Fruit fly (Drosophila melanogaster): ENCODE measurements around the gene CG13992.
A peak's percentile ranks its signal among the peaks of the same experiment; 100 is the strongest.

The CG13992 gene

DNA sequence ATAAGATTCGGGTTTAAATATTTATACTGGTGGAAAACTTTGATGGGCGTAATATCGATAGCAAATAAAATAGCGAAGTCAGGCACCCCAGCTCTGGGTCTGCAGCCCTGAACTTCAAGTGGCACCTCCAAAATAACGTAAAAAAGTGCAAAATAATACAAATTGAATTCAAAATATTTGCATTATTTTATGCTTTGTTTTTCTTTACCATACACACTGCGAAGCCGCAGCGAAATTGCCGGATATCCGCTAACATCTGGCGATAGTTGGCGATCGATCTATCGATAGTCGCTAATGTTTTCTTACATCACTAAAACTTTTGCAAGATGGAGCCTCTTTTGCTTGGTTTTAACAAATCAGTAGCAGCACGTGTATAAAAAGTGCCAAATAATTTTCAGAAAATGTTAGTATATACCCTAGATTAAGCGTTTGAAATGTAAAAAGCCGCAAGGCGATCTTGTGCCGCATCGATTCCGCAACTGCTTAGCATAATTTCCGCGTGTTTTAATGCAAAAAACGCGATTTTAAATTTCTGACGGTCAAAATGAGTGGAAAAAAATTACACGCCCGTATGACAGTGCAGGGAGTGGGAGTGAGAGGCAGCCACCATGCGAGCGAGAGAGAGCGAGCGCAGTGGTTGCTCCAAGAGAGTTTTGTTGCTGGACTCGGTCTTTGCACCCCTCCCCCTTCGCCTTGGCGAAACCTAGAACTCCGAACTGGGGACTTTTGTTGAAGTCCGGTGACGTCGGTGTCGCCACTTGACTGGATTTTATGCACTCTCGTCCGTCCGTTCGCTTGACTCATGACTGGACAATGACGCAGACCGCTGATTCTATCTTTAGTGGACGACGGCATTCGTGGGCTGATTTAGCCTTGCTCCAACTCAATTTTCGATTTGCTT is 14.1 kb upstream of the CG13992 start, which contains the start of gene eIF4A (continued):
- peak; percentile 36 for TF ChIP-seq HmgD (GFP tag; optimal IDR thresholded peaks at IDR 0.05)
- no peak for TF ChIP-seq CG15479 (GFP tag; optimal IDR thresholded peaks at IDR 0.05)
- TF ChIP-seq ci (GFP tag; IDR thresholded peaks at IDR 0.05), result no peak
- peak; percentile 20 for TF ChIP-seq CG13624 (GFP tag; optimal IDR thresholded peaks at IDR 0.05)
- TF ChIP-seq CG30403 (GFP tag; optimal IDR thresholded peaks at IDR 0.05), result peak; percentile 1
- TF ChIP-seq cwo (GFP tag; optimal IDR thresholded peaks at IDR 0.05), result peak; percentile 89
- no peak for TF ChIP-seq chinmo (GFP tag; IDR thresholded peaks at IDR 0.05; ENCODE audit: partially characterized antibody)
- no peak for TF ChIP-seq CG4360 (GFP tag; IDR thresholded peaks at IDR 0.05)
- TF ChIP-seq Myb (GFP tag; optimal IDR thresholded peaks at IDR 0.05), result peak; percentile 19
- TF ChIP-seq CG32767 (GFP tag; IDR thresholded peaks at IDR 0.05), result no peak
- TF ChIP-seq Abd-B (GFP tag; optimal IDR thresholded peaks at IDR 0.05), result peak; percentile 57
- peak; percentile 19 for TF ChIP-seq schlank (tag; optimal IDR thresholded peaks at IDR 0.05)
- 0 out of 2 replicates have a peak, but pooled peaks have one; percentile 43 for TF ChIP-seq CG6272 (GFP tag; IDR thresholded peaks at IDR 0.05)
- peak; percentile 13 for TF ChIP-seq CG11504 (tag; optimal IDR thresholded peaks at IDR 0.05)
- TF ChIP-seq scrt (GFP tag; optimal IDR thresholded peaks at IDR 0.05), result no peak
- TF ChIP-seq stc (GFP tag; IDR thresholded peaks at IDR 0.05), result no peak
- TF ChIP-seq CG15696 (tag; optimal IDR thresholded peaks at IDR 0.05), result peak; percentile 12
- TF ChIP-seq Sox100B (GFP tag; optimal IDR thresholded peaks at IDR 0.05), result no peak
- no peak for TF ChIP-seq CG5953 (GFP tag; IDR thresholded peaks at IDR 0.05)
- no peak for TF ChIP-seq tio (GFP tag; optimal IDR thresholded peaks at IDR 0.05)
- no peak for TF ChIP-seq pum (GFP tag; optimal IDR thresholded peaks at IDR 0.05)
- no peak for TF ChIP-seq croc (GFP tag; conservative IDR thresholded peaks at IDR 0.05)
- TF ChIP-seq Doc3 (GFP tag; IDR thresholded peaks at IDR 0.05; ENCODE audit: partially characterized antibody), result no peak
- TF ChIP-seq sens (GFP tag), result peak; percentile 84
- no peak for TF ChIP-seq H2.0 (GFP tag; IDR thresholded peaks at IDR 0.05)
- TF ChIP-seq Lpt (GFP tag; optimal IDR thresholded peaks at IDR 0.05), result no peak
- no peak for TF ChIP-seq CG31441 (GFP tag; IDR thresholded peaks at IDR 0.05)
- no peak for TF ChIP-seq pfk (GFP tag; optimal IDR thresholded peaks at IDR 0.05)
- TF ChIP-seq BEAF-32 (GFP tag; optimal IDR thresholded peaks at IDR 0.05), result peak; percentile 96
- no peak for TF ChIP-seq CG17912 (GFP tag; optimal IDR thresholded peaks at IDR 0.05)
- peak; percentile 55 for TF ChIP-seq CG2712 (tag; optimal IDR thresholded peaks at IDR 0.05)
- TF ChIP-seq otp (GFP tag; IDR thresholded peaks at IDR 0.05), result no peak
- no peak for TF ChIP-seq Hr51 (GFP tag; optimal IDR thresholded peaks at IDR 0.05)
- no peak for TF ChIP-seq ken (GFP tag; IDR thresholded peaks at IDR 0.05)
- peak; percentile 41 for TF ChIP-seq PHDP (tag; optimal IDR thresholded peaks at IDR 0.05)
- no peak for TF ChIP-seq her (GFP tag; optimal IDR thresholded peaks at IDR 0.05)
- TF ChIP-seq danr (GFP tag; IDR thresholded peaks at IDR 0.05), result no peak
- no peak for TF ChIP-seq CG34422 (GFP tag; IDR thresholded peaks at IDR 0.05)
- TF ChIP-seq CG14965 (GFP tag; optimal IDR thresholded peaks at IDR 0.05; ENCODE audit: borderline replicate concordance), result no peak
- TF ChIP-seq mam (GFP tag; optimal IDR thresholded peaks at IDR 0.05), result no peak
- TF ChIP-seq Deaf1 (tag; optimal IDR thresholded peaks at IDR 0.05), result no peak
- TF ChIP-seq tll (GFP tag; optimal IDR thresholded peaks at IDR 0.05), result no peak
- peak; percentile 58 for TF ChIP-seq CG13296 (GFP tag; optimal IDR thresholded peaks at IDR 0.05)
- no peak for TF ChIP-seq bab2 (GFP tag; optimal IDR thresholded peaks at IDR 0.05)
- no peak for TF ChIP-seq Atf-2 (GFP tag; optimal IDR thresholded peaks at IDR 0.05)
- peak; percentile 66 for TF ChIP-seq pita (GFP tag; optimal IDR thresholded peaks at IDR 0.05)
- TF ChIP-seq sr (GFP tag; IDR thresholded peaks at IDR 0.05), result no peak
- peak; percentile 15 for TF ChIP-seq Meics (GFP tag; optimal IDR thresholded peaks at IDR 0.05)
- TF ChIP-seq NfI (GFP tag; optimal IDR thresholded peaks at IDR 0.05), result peak; percentile 56
